Worm (Caenorhabditis elegans): ENCODE measurements around the gene osta-2.

DNA sequence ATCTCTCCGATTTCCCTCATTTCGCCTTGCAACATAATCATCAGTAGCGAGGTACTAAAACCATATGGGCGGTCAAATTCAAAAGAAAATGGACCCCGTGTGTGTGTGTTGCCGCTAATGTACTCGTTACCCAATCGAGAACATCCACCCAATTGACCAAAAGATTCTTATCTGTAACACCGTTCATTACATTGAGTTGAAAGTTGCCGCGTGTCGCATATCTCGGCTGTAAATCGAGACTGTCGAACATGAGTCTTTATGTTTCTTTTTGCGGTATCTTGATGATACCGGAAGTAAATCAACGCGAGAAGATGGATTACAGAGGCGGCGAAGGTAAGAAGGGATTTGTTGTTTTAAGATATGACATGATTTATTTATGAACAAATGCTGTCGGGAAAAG, 28.3 kb downstream of the osta-2 start:
- no peak for TF ChIP-seq ztf-11 (tag; optimal IDR thresholded peaks at IDR 0.05)
- no peak for TF ChIP-seq unc-120 (tag; optimal IDR thresholded peaks at IDR 0.05; ENCODE audit: poor library complexity, severe bottlenecking)
- TF ChIP-seq lin-32 (GFP tag; optimal IDR thresholded peaks at IDR 0.05) = no peak
- no peak for TF ChIP-seq nhr-28 (tag; optimal IDR thresholded peaks at IDR 0.05)
- no peak for TF ChIP-seq blmp-1 (tag; optimal IDR thresholded peaks at IDR 0.05)
- no peak for TF ChIP-seq elt-3 (tag; optimal IDR thresholded peaks at IDR 0.05)
- no peak for TF ChIP-seq unc-39 (tag; optimal IDR thresholded peaks at IDR 0.05)
- TF ChIP-seq sptf-1 (tag; optimal IDR thresholded peaks at IDR 0.05) = no peak
- TF ChIP-seq lsy-2 (tag; optimal IDR thresholded peaks at IDR 0.05) = no peak
